Worm (Caenorhabditis elegans): ENCODE results near the gene Y38H6C.15.
A peak's percentile ranks its signal among the peaks of the same experiment; 100 is the strongest.

Gene Y38H6C.15

DNA sequence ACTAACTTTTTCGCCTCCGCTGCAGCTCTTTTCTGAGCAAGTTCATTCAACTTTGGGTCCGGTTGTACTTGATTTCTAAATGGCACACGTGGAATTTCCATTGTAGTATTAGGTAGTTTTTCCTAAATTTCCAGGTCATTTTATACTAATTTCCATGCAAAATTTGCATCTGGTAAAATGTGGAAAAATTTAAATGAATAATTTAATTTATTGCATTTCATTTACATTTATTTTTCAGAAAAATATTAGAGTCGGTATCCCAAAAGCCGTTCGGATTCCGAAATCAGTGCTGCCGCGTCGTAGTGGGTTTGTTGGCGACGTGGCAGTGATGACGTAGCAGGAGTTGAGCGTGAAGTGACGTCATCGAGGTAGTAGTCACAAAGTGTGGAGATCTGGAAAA lies 10.9 kb upstream of the Y38H6C.15 start, which contains the start of gene Y38H6C.18:
Gene Y38H6C.18, minus strand, starts transcription at position 101 of the 400 bp plus-strand sequence.
- TF ChIP-seq ama-1 (optimal IDR thresholded peaks at IDR 0.05) (no peak), rnt-1 (tag; optimal IDR thresholded peaks at IDR 0.05) (no peak), ztf-4 (tag; optimal IDR thresholded peaks at IDR 0.05) (no peak), nhr-76 (tag; optimal IDR thresholded peaks at IDR 0.05) (no peak), nhr-47 (tag; optimal IDR thresholded peaks at IDR 0.05) (no peak), nhr-19 (GFP tag; conservative IDR thresholded peaks at IDR 0.05) (no peak), dpl-1 (GFP tag; optimal IDR thresholded peaks at IDR 0.05) (no peak), nhr-11 (tag; optimal IDR thresholded peaks at IDR 0.05) (no peak), ets-5 (GFP tag; IDR thresholded peaks at IDR 0.05) (no peak), elt-3 (tag; optimal IDR thresholded peaks at IDR 0.05) (no peak), lin-35 (GFP tag; optimal IDR thresholded peaks at IDR 0.05) (no peak), nhr-85 (tag) (no peak), unc-130 (tag; optimal IDR thresholded peaks at IDR 0.05) (no peak)

- TF ChIP-seq elt-2 (tag; optimal IDR thresholded peaks at IDR 0.05): peak; percentile 37
- TF ChIP-seq unc-130 (tag; optimal IDR thresholded peaks at IDR 0.05): no peak
Observed at ce11 chrV:20545742-20546141, 9.6 kb upstream of the Y38H6C.15 start.

ce11 chrV:20544610-20545009 lies 8.5 kb upstream of the Y38H6C.15 start:
- TF ChIP-seq elt-2 (tag; optimal IDR thresholded peaks at IDR 0.05) (peak; percentile 53), lin-35 (GFP tag; optimal IDR thresholded peaks at IDR 0.05) (peak in 1 of 2 experiments; percentile 28), zip-4 (GFP tag; optimal IDR thresholded peaks at IDR 0.05) (no peak), nhr-20 (tag; optimal IDR thresholded peaks at IDR 0.05) (peak; percentile 6), nhr-71 (tag; optimal IDR thresholded peaks at IDR 0.05) (peak; percentile 27), skn-1 (tag; optimal IDR thresholded peaks at IDR 0.05) (peak; percentile 22), Y116A8C.19 (tag; optimal IDR thresholded peaks at IDR 0.05; ENCODE audit: borderline replicate concordance) (no peak), unc-86 (tag; optimal IDR thresholded peaks at IDR 0.05) (peak; percentile 19), nhr-47 (tag; optimal IDR thresholded peaks at IDR 0.05) (no peak)

ce11 chrV:20544092-20544491 lies 8.0 kb upstream of the Y38H6C.15 start, which contains the start of gene slc-36.3:
slc-36.3 (minus strand) TSS chrV:20544192.
- TF ChIP-seq ceh-8 (GFP tag; optimal IDR thresholded peaks at IDR 0.05) (no peak), nhr-12 (tag; optimal IDR thresholded peaks at IDR 0.05) (no peak), hlh-4 (tag; optimal IDR thresholded peaks at IDR 0.05) (no peak), ceh-82 (tag; optimal IDR thresholded peaks at IDR 0.05) (no peak)

DNA sequence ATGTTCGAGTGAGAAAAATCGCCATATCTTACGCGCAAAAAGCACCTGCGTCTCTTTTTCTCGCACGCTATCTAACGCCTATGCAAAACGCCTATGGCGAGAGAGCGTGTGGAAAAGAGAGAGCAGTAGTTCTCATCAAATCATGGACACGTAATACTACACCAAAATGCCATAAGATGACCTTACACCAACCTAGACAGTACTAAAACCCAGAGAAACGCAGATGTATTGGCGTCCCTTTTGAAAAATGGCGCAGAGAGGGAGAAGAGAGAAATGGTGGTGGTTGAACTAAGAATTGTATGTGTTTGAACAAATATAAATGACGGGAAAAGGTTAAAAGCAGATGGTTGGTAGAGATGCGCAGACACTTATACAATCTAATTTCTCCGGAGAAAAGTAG lies 2.9 kb upstream of the Y38H6C.15 start, which contains the start of gene Y38H6C.16:
Gene Y38H6C.16, minus strand, starts transcription at position 293 of the 400 bp plus-strand sequence.
- TF ChIP-seq snu-23 (GFP tag; optimal IDR thresholded peaks at IDR 0.05) (peak; percentile 21), lsy-2 (tag; optimal IDR thresholded peaks at IDR 0.05) (peak in 1 of 2 experiments; percentile 19), ceh-63 (GFP tag; optimal IDR thresholded peaks at IDR 0.05) (no peak), blmp-1 (tag; optimal IDR thresholded peaks at IDR 0.05) (peak; percentile 67), efl-1 (optimal IDR thresholded peaks at IDR 0.05) (peak; percentile 12 to 19), efl-1 (GFP tag; optimal IDR thresholded peaks at IDR 0.05 in 1 of 2) (peak in 1 of 2 experiments; percentile 83), C04F5.9 (tag; optimal IDR thresholded peaks at IDR 0.05) (no peak), unc-30 (tag; optimal IDR thresholded peaks at IDR 0.05) (no peak), mep-1 (tag; optimal IDR thresholded peaks at IDR 0.05) (peak; percentile 25), tlp-1 (tag; optimal IDR thresholded peaks at IDR 0.05) (no peak), nhr-85 (tag) (peak; percentile 73), lin-35 (GFP tag; optimal IDR thresholded peaks at IDR 0.05) (peak in 1 of 2 experiments; percentile 20), dpl-1 (GFP tag; optimal IDR thresholded peaks at IDR 0.05) (peak in 1 of 3 experiments; percentile 25), grh-1 (GFP tag; IDR thresholded peaks at IDR 0.05) (no peak), xbp-1 (tag; optimal IDR thresholded peaks at IDR 0.05) (peak; percentile 14), nhr-47 (tag; optimal IDR thresholded peaks at IDR 0.05) (peak; percentile 13), skn-1 (tag; optimal IDR thresholded peaks at IDR 0.05) (no peak), F16B12.6 (tag; optimal IDR thresholded peaks at IDR 0.05) (peak; percentile 16), fkh-8 (tag; optimal IDR thresholded peaks at IDR 0.05) (no peak)

All from whole organism, L1 larva.